Worm (Caenorhabditis elegans): Measurements from ENCODE around the gene nhr-129.

The nhr-129 gene

ce11 chrV:13327463-13327862, 3.4 kb downstream of the nhr-129 start, which contains the start of gene str-37:
str-37 (plus strand) TSS chrV:13327763.
- TF ChIP-seq blmp-1 (tag; optimal IDR thresholded peaks at IDR 0.05; ENCODE audit: insufficient read depth) (no peak), C34F6.9 (tag; optimal IDR thresholded peaks at IDR 0.05) (no peak)

- TF ChIP-seq unc-39 (tag; optimal IDR thresholded peaks at IDR 0.05) = no peak
- no peak for TF ChIP-seq nhr-10 (tag; optimal IDR thresholded peaks at IDR 0.05)
- TF ChIP-seq ztf-11 (tag; optimal IDR thresholded peaks at IDR 0.05) = no peak
- no peak for TF ChIP-seq snpc-4 (tag; optimal IDR thresholded peaks at IDR 0.05)
- TF ChIP-seq R02D3.7 (tag; optimal IDR thresholded peaks at IDR 0.05) = no peak
- TF ChIP-seq nhr-11 (tag; optimal IDR thresholded peaks at IDR 0.05) = no peak
- TF ChIP-seq Y55F3AM.14 (GFP tag; optimal IDR thresholded peaks at IDR 0.05) = no peak
- no peak for TF ChIP-seq elt-3 (tag; optimal IDR thresholded peaks at IDR 0.05)
- TF ChIP-seq nhr-23 (tag; optimal IDR thresholded peaks at IDR 0.05) = no peak
- peak; percentile 1 for TF ChIP-seq sma-9 (GFP tag; optimal IDR thresholded peaks at IDR 0.05)
- TF ChIP-seq sma-9 (tag; optimal IDR thresholded peaks at IDR 0.05) = no peak
- TF ChIP-seq nhr-129 (tag; optimal IDR thresholded peaks at IDR 0.05) = no peak
- peak; percentile 36 for TF ChIP-seq fos-1 (tag; optimal IDR thresholded peaks at IDR 0.05)
These were observed 5.7 kb downstream of the nhr-129 start, which contains the start of gene C50B6.7 for ce11 chrV:13324933-13325760. C50B6.7 (minus strand) TSS chrV:13324983.

ce11 chrV:13320676-13321075, 10.1 kb downstream of the nhr-129 start, which contains the start of gene srh-15:
srh-15 (plus strand) TSS chrV:13320976.
- no peak for TF ChIP-seq sma-3 (GFP tag; optimal IDR thresholded peaks at IDR 0.05)
- no peak for TF ChIP-seq ztf-4 (tag; optimal IDR thresholded peaks at IDR 0.05)
- TF ChIP-seq crh-2 (tag; optimal IDR thresholded peaks at IDR 0.05) = no peak
- no peak for TF ChIP-seq nhr-237 (tag; optimal IDR thresholded peaks at IDR 0.05)
- no peak for TF ChIP-seq nhr-23 (tag; optimal IDR thresholded peaks at IDR 0.05)
- TF ChIP-seq ZK546.5 (tag; optimal IDR thresholded peaks at IDR 0.05) = no peak
- TF ChIP-seq F13H6.1 (tag; optimal IDR thresholded peaks at IDR 0.05) = no peak
- TF ChIP-seq mdl-1 (tag; optimal IDR thresholded peaks at IDR 0.05) = no peak
- no peak for TF ChIP-seq nhr-25 (tag; optimal IDR thresholded peaks at IDR 0.05)
- no peak for TF ChIP-seq lsy-2 (tag; optimal IDR thresholded peaks at IDR 0.05)
- TF ChIP-seq lin-11 (tag; optimal IDR thresholded peaks at IDR 0.05) = no peak
- TF ChIP-seq dmd-4 (tag; optimal IDR thresholded peaks at IDR 0.05) = no peak
- TF ChIP-seq fos-1 (tag; optimal IDR thresholded peaks at IDR 0.05) = no peak

- no peak for TF ChIP-seq nhr-11 (tag; optimal IDR thresholded peaks at IDR 0.05)
- no peak for TF ChIP-seq sma-9 (GFP tag; optimal IDR thresholded peaks at IDR 0.05)
- TF ChIP-seq sma-9 (tag; optimal IDR thresholded peaks at IDR 0.05) = no peak
- TF ChIP-seq F13H6.1 (tag; optimal IDR thresholded peaks at IDR 0.05) = no peak
- TF ChIP-seq nhr-77 (tag; optimal IDR thresholded peaks at IDR 0.05) = no peak
These were observed 12.8 kb downstream of the nhr-129 start, which contains the start of the genes col-161 and srh-18 for ce11 chrV:13317911-13318502. col-161 (minus strand) TSS chrV:13318011. srh-18 (plus strand) TSS chrV:13318452.

- TF ChIP-seq gmeb-1 (tag; optimal IDR thresholded peaks at IDR 0.05) (peak; percentile 85), snpc-4 (tag; optimal IDR thresholded peaks at IDR 0.05) (peak; percentile 77), ztf-11 (tag; optimal IDR thresholded peaks at IDR 0.05) (no peak), unc-62 (GFP tag; optimal IDR thresholded peaks at IDR 0.05) (no peak), ceh-16 (tag; optimal IDR thresholded peaks at IDR 0.05) (peak; percentile 65), nhr-10 (tag; optimal IDR thresholded peaks at IDR 0.05) (no peak), lin-13 (GFP tag; optimal IDR thresholded peaks at IDR 0.05) (peak; percentile 73), nhr-237 (tag; optimal IDR thresholded peaks at IDR 0.05) (no peak), aly-2 (tag; optimal IDR thresholded peaks at IDR 0.05) (no peak), elt-3 (tag; optimal IDR thresholded peaks at IDR 0.05) (no peak), peb-1 (tag; optimal IDR thresholded peaks at IDR 0.05) (no peak), unc-39 (tag; optimal IDR thresholded peaks at IDR 0.05) (no peak), mdl-1 (tag; optimal IDR thresholded peaks at IDR 0.05) (no peak), nhr-11 (tag; optimal IDR thresholded peaks at IDR 0.05) (no peak), ZK546.5 (tag; optimal IDR thresholded peaks at IDR 0.05) (no peak), sma-9 (GFP tag; optimal IDR thresholded peaks at IDR 0.05) (peak; percentile 97), sma-9 (tag; optimal IDR thresholded peaks at IDR 0.05) (no peak), ztf-4 (tag; optimal IDR thresholded peaks at IDR 0.05) (peak; percentile 47), nhr-12 (tag; optimal IDR thresholded peaks at IDR 0.05) (no peak), blmp-1 (tag; optimal IDR thresholded peaks at IDR 0.05; ENCODE audit: insufficient read depth) (peak; percentile 37), sem-4 (tag; optimal IDR thresholded peaks at IDR 0.05) (peak; percentile 79), nhr-23 (tag; optimal IDR thresholded peaks at IDR 0.05) (no peak), lsy-2 (tag; optimal IDR thresholded peaks at IDR 0.05) (peak; percentile 80 to 92), ama-1 (optimal IDR thresholded peaks at IDR 0.05) (no peak), nhr-129 (tag; optimal IDR thresholded peaks at IDR 0.05) (no peak), nhr-25 (tag; optimal IDR thresholded peaks at IDR 0.05) (no peak), skn-1 (tag; optimal IDR thresholded peaks at IDR 0.05) (no peak), R02D3.7 (tag; optimal IDR thresholded peaks at IDR 0.05) (peak; percentile 14), zag-1 (tag; optimal IDR thresholded peaks at IDR 0.05) (no peak), unc-55 (GFP tag; optimal IDR thresholded peaks at IDR 0.05) (no peak), sma-3 (GFP tag; optimal IDR thresholded peaks at IDR 0.05) (peak; percentile 93)
These were observed 17.7 kb downstream of the nhr-129 start, which contains the start of gene C50B6.3 for ce11 chrV:13313045-13313623. C50B6.3 (plus strand) TSS chrV:13313573.

Measured in whole organism, L2 larva.